Fruit fly (Drosophila melanogaster) whole organism, embryonic: ENCODE results near the gene Mad.
A peak's percentile ranks its signal among the peaks of the same experiment; 100 is the strongest.

Source experiments
- CG10431 ChIP-seq: fragments of 200-800 bp; sonication (Bioruptor generic); optimal IDR thresholded peaks from 3 replicates; lab custom pipeline; 2018; ENCODE audit warnings: missing biosample characterization, mild to moderate bottlenecking, missing genetic modification characterization
- CG12219 ChIP-seq: fragments of 200-800 bp; sonication (Bioruptor generic); optimal IDR thresholded peaks from 3 replicates; lab custom pipeline; 2018; ENCODE audit warnings: missing biosample characterization, mild to moderate bottlenecking, missing genetic modification characterization
- CG14965 ChIP-seq: fragments of 200-800 bp; sonication (Bioruptor generic); optimal IDR thresholded peaks from 2 replicates; lab custom pipeline; 2016; ENCODE audit warnings: missing biosample characterization, missing genetic modification characterization, borderline replicate concordance
- CG15479 ChIP-seq: fragments of 200-800 bp; sonication (Bioruptor generic); optimal IDR thresholded peaks from 3 replicates; lab custom pipeline; 2019; ENCODE audit warnings: missing biosample characterization, mild to moderate bottlenecking, missing genetic modification characterization, moderate library complexity
- CG15601 ChIP-seq: fragments of 200-800 bp; sonication (Bioruptor generic); optimal IDR thresholded peaks from 3 replicates; lab custom pipeline; 2019; ENCODE audit warnings: missing biosample characterization, mild to moderate bottlenecking, missing genetic modification characterization, moderate library complexity
- CG16813 ChIP-seq: fragments of 200-800 bp; sonication (Bioruptor generic); IDR thresholded peaks from 3 replicates; pipeline ENCODE4 v1.3.6; 2022; ENCODE audit warnings: missing biosample characterization, missing genetic modification characterization; ENCODE audit not compliant: partially characterized antibody
- CG18262 ChIP-seq: fragments of 200-800 bp; optimal IDR thresholded peaks from 3 replicates; lab custom pipeline; 2019; ENCODE audit warnings: missing biosample characterization, mild to moderate bottlenecking, missing genetic modification characterization, moderate library complexity
- CG30020 ChIP-seq: fragments of 200-800 bp; optimal IDR thresholded peaks from 2 replicates; lab custom pipeline; 2019; ENCODE audit warnings: missing biosample characterization, mild to moderate bottlenecking, missing genetic modification characterization, moderate library complexity
- CG30403 ChIP-seq: fragments of 200-800 bp; sonication (Bioruptor generic); optimal IDR thresholded peaks from 3 replicates; lab custom pipeline; 2016; ENCODE audit warnings: missing biosample characterization, missing genetic modification characterization
- CG3065 ChIP-seq: fragments of 200-800 bp; sonication (Bioruptor generic); optimal IDR thresholded peaks from 2 replicates; lab custom pipeline; 2016; ENCODE audit warnings: missing biosample characterization, missing genetic modification characterization
- CG31388 ChIP-seq: fragments of 200-800 bp; sonication (Bioruptor generic); optimal IDR thresholded peaks from 2 replicates; lab custom pipeline; 2016; ENCODE audit warnings: missing biosample characterization, missing genetic modification characterization
- CG4282 ChIP-seq: fragments of 200-800 bp; sonication (Bioruptor generic); optimal IDR thresholded peaks from 2 replicates; lab custom pipeline; 2016; ENCODE audit warnings: missing biosample characterization, missing genetic modification characterization
- CG5953 ChIP-seq: fragments of 200-800 bp; sonication (Bioruptor generic); IDR thresholded peaks from 2 replicates; pipeline ENCODE4 v1.3.6; 2022; ENCODE audit warnings: missing biosample characterization, missing genetic modification characterization
- CG6254 ChIP-seq: fragments of 200-800 bp; sonication (Bioruptor generic); optimal IDR thresholded peaks from 3 replicates; lab custom pipeline; 2017; ENCODE audit warnings: mild to moderate bottlenecking, missing biosample characterization, missing genetic modification reagents, missing genetic modification characterization
- CG6791 ChIP-seq: fragments of 200-800 bp; sonication (Bioruptor generic); IDR thresholded peaks from 3 replicates; pipeline ENCODE4 v1.3.6; 2022; ENCODE audit warnings: missing biosample characterization, missing genetic modification characterization; ENCODE audit not compliant: partially characterized antibody
- CG7556 ChIP-seq: fragments of 200-800 bp; sonication (Bioruptor generic); optimal IDR thresholded peaks from 2 replicates; lab custom pipeline; 2017; ENCODE audit warnings: missing biosample characterization, mild to moderate bottlenecking, missing genetic modification characterization
- CG7928 ChIP-seq: fragments of 200-800 bp; sonication (Bioruptor generic); optimal IDR thresholded peaks from 2 replicates; lab custom pipeline; 2017; ENCODE audit warnings: missing biosample characterization, mild to moderate bottlenecking, missing genetic modification characterization
- D19A ChIP-seq: fragments of 200-800 bp; optimal IDR thresholded peaks from 3 replicates; lab custom pipeline; 2019; ENCODE audit warnings: missing biosample characterization, mild to moderate bottlenecking, missing genetic modification characterization, moderate library complexity
- ERR ChIP-seq: fragments of 200-800 bp; sonication (Bioruptor generic); optimal IDR thresholded peaks from 2 replicates; lab custom pipeline; 2016; ENCODE audit warnings: missing biosample characterization, missing genetic modification characterization
- HLH54F ChIP-seq: fragments of 200-800 bp; sonication (Bioruptor generic); optimal IDR thresholded peaks from 3 replicates; lab custom pipeline; 2016; ENCODE audit warnings: missing biosample characterization, missing genetic modification characterization
- Hmx ChIP-seq: fragments of 200-800 bp; sonication (Bioruptor generic); optimal IDR thresholded peaks from 2 replicates; lab custom pipeline; 2016; ENCODE audit warnings: missing biosample characterization, missing genetic modification characterization
- Hr51 ChIP-seq, 2 experiments: fragments of 200-800 bp; sonication (Bioruptor generic); optimal IDR thresholded peaks; 2 replicates in 1 of 2; 3 replicates in 1 of 2; lab custom pipeline; 2016 to 2018; ENCODE audit warnings: missing biosample characterization in 2 of 2, missing genetic modification characterization in 2 of 2, mild to moderate bottlenecking in 1 of 2, moderate library complexity in 1 of 2
- Lhr ChIP-seq: fragments of 200-800 bp; sonication (Bioruptor generic); optimal IDR thresholded peaks from 3 replicates; lab custom pipeline; 2017; ENCODE audit warnings: mild to moderate bottlenecking, missing biosample characterization, missing genetic modification reagents, missing genetic modification characterization
- Neu2 ChIP-seq: fragments of 200-800 bp; sonication (Bioruptor generic); optimal IDR thresholded peaks from 3 replicates; lab custom pipeline; 2016; ENCODE audit warnings: missing biosample characterization, missing genetic modification characterization, borderline replicate concordance
- Sry-δ ChIP-seq: fragments of 200-800 bp; sonication (Bioruptor generic); optimal IDR thresholded peaks from 2 replicates; lab custom pipeline; 2016; ENCODE audit warnings: missing biosample characterization, missing genetic modification characterization
- Tbp ChIP-seq: fragments of >200 bp; optimal IDR thresholded peaks from 2 replicates; lab custom pipeline; 2018; ENCODE audit warnings: missing biosample characterization, missing genetic modification characterization
- aop ChIP-seq: fragments of 200-800 bp; sonication (Bioruptor generic); IDR thresholded peaks from 2 replicates; pipeline ENCODE4 v1.3.6; 2022; ENCODE audit warnings: missing biosample characterization, missing genetic modification characterization
- cg ChIP-seq: fragments of 200-800 bp; sonication (Bioruptor generic); optimal IDR thresholded peaks from 3 replicates; lab custom pipeline; 2019; ENCODE audit warnings: missing biosample characterization, mild to moderate bottlenecking, missing genetic modification characterization, moderate library complexity
- croc ChIP-seq: fragments of 200-800 bp; sonication (Bioruptor generic); conservative IDR thresholded peaks from 3 replicates; pipeline ENCODE4 v1.3.6; 2022; ENCODE audit warnings: missing biosample characterization, missing genetic modification characterization
- cwo ChIP-seq: fragments of 200-800 bp; sonication (Bioruptor generic); optimal IDR thresholded peaks from 3 replicates; lab custom pipeline; 2017; ENCODE audit warnings: missing biosample characterization, missing genetic modification characterization, mild to moderate bottlenecking, moderate library complexity, missing genetic modification reagents
- dm ChIP-seq: fragments of 200-800 bp; sonication (Bioruptor generic); optimal IDR thresholded peaks from 3 replicates; lab custom pipeline; 2016; ENCODE audit warnings: missing biosample characterization, missing genetic modification characterization
- dmrt11E ChIP-seq: fragments of 200-800 bp; sonication (Bioruptor generic); optimal IDR thresholded peaks from 3 replicates; lab custom pipeline; 2018; ENCODE audit warnings: missing biosample characterization, mild to moderate bottlenecking, missing genetic modification characterization, moderate library complexity
- dmrt99B ChIP-seq: fragments of 200-800 bp; sonication (Bioruptor generic); optimal IDR thresholded peaks from 2 replicates; lab custom pipeline; 2018; ENCODE audit warnings: missing biosample characterization, mild to moderate bottlenecking, missing genetic modification characterization, moderate library complexity
- esg ChIP-seq: fragments of 200-800 bp; sonication (Bioruptor generic); conservative IDR thresholded peaks from 2 replicates; pipeline ENCODE4 v1.3.6; 2022; ENCODE audit warnings: missing biosample characterization, missing genetic modification characterization
- exex ChIP-seq: fragments of 200-800 bp; sonication (Bioruptor generic); optimal IDR thresholded peaks from 4 replicates; lab custom pipeline; 2018; ENCODE audit warnings: missing biosample characterization, mild to moderate bottlenecking, missing genetic modification characterization, moderate library complexity
- gce ChIP-seq: fragments of 200-800 bp; sonication (Bioruptor generic); IDR thresholded peaks from 3 replicates; pipeline ENCODE4 v1.3.6; 2022; ENCODE audit warnings: missing biosample characterization, missing genetic modification characterization
- grn ChIP-seq: fragments of 200-800 bp; sonication (Bioruptor generic); optimal IDR thresholded peaks from 3 replicates; lab custom pipeline; 2017; ENCODE audit warnings: missing biosample characterization, missing genetic modification characterization
- kni ChIP-seq: fragments of 200-800 bp; sonication (Bioruptor generic); optimal IDR thresholded peaks from 3 replicates; lab custom pipeline; 2017; ENCODE audit warnings: mild to moderate bottlenecking, missing biosample characterization, missing genetic modification reagents, missing genetic modification characterization
- nerfin-1 ChIP-seq: fragments of 200-800 bp; sonication (Bioruptor generic); optimal IDR thresholded peaks from 3 replicates; lab custom pipeline; 2019; ENCODE audit warnings: missing biosample characterization, mild to moderate bottlenecking, missing genetic modification characterization, moderate library complexity
- pan ChIP-seq, 4 experiments: fragments of >200 bp in 3 of 4; fragments of 200-800 bp in 1 of 4; sonication (Bioruptor generic) in 1 of 4; optimal IDR thresholded peaks in 3 of 4; IDR thresholded peaks in 1 of 4; 2 replicates each; pipeline versions ENCODE4 v1.3.6 to Lab custom; 2017 to 2022; ENCODE audit warnings: missing biosample characterization in 2 of 4, missing genetic modification characterization in 2 of 4, mixed read lengths in 1 of 4
- peb ChIP-seq: fragments of 200-800 bp; sonication (Bioruptor generic); IDR thresholded peaks from 2 replicates; pipeline ENCODE4 v1.3.6; 2022; ENCODE audit warnings: missing biosample characterization, missing genetic modification characterization
- row ChIP-seq: fragments of 200-800 bp; sonication (Bioruptor generic); IDR thresholded peaks from 3 replicates; pipeline ENCODE4 v1.3.6; 2022; ENCODE audit warnings: missing biosample characterization, missing genetic modification characterization
- scrt ChIP-seq: fragments of 200-800 bp; sonication (Bioruptor generic); optimal IDR thresholded peaks from 2 replicates; lab custom pipeline; 2018; ENCODE audit warnings: missing biosample characterization, mild to moderate bottlenecking, missing genetic modification characterization, moderate library complexity
- sens-2 ChIP-seq: fragments of 200-800 bp; sonication (Bioruptor generic); IDR thresholded peaks from 2 replicates; pipeline ENCODE4 v1.3.6; 2022; ENCODE audit warnings: missing biosample characterization, missing genetic modification characterization
- so ChIP-seq: fragments of 200-800 bp; sonication (Bioruptor generic); IDR thresholded peaks from 3 replicates; pipeline ENCODE4 v1.3.6; 2022; ENCODE audit warnings: missing biosample characterization, missing genetic modification characterization
- tin ChIP-seq: fragments of 200-800 bp; sonication (Bioruptor generic); optimal IDR thresholded peaks from 3 replicates; lab custom pipeline; 2016; ENCODE audit warnings: missing biosample characterization, missing genetic modification characterization
- trem ChIP-seq: fragments of 200-800 bp; optimal IDR thresholded peaks from 3 replicates; lab custom pipeline; 2019; ENCODE audit warnings: missing biosample characterization, mild to moderate bottlenecking, missing genetic modification characterization, moderate library complexity
- zf30C ChIP-seq: fragments of 200-800 bp; sonication (Bioruptor generic); optimal IDR thresholded peaks from 3 replicates; lab custom pipeline; 2018; ENCODE audit warnings: missing biosample characterization, mild to moderate bottlenecking, missing genetic modification characterization

Gene Mad

DNA sequence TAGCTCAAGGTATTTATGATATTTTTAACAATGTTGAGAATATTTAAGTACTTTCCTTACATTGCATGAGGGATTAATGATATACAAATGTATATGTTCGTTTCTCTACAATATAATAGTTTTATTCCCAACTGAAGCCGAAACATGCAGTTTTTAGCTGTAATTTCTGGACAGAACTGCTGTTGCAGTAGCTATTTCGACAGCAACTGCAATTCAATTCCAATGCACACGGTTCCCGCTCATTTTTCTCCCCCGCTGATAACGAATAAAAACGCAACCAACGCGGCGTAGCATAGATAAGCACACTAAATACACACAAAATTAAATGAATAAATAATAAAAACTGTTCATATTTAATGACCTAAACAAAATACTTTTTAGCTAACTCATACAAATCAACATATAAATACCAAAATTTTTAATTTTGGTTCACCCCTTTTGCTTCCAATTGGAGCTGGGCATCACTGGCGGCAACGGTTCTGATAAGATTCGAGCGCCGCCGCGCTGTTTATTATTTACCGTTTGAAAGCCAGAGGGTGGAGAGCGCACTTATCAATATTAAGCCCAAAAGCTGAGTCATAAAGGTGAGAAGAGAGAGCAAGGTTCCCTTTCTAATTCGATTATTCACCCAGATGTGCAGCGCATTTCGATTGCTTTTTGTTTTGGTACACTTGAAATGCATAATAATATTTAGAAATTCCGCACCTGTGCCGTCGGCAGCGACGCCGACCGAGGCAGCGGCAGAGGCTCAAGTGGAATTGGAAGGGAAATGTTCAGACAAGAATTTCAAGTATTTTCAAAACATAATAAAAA is 977 bp downstream of the Mad start (continued):
- no peak for TF ChIP-seq CG14965 (GFP tag; lab: Kevin White, UChicago)
- no peak for TF ChIP-seq ERR (GFP tag; lab: Kevin White, UChicago)
- TF ChIP-seq grn (GFP tag; lab: Kevin White, UChicago) = no peak
- TF ChIP-seq croc = no peak
- no peak for TF ChIP-seq trem
- TF ChIP-seq tin (GFP tag; lab: Kevin White, UChicago) = no peak
- no peak for TF ChIP-seq peb (GFP tag; lab: Robert Waterston, UW)
- no peak for TF ChIP-seq Neu2 (GFP tag; lab: Kevin White, UChicago)
- TF ChIP-seq gce (GFP tag; lab: Robert Waterston, UW) = 0 out of 3 replicates have a peak, but pooled peaks have one; percentile 30
- TF ChIP-seq row (GFP tag; lab: Robert Waterston, UW) = peak; percentile 57
- no peak for TF ChIP-seq dm (GFP tag; lab: Kevin White, UChicago)
- TF ChIP-seq exex (tag; lab: Kevin White, UChicago) = peak; percentile 2
- TF ChIP-seq scrt (GFP tag; lab: Kevin White, UChicago) = no peak
- peak; percentile 36; the same call in 1 of the 3 replicates for TF ChIP-seq so (GFP tag; lab: Robert Waterston, UW)
- peak; percentile 15 for TF ChIP-seq dmrt11E
- TF ChIP-seq CG15601 (tag; lab: Kevin White, UChicago) = peak; percentile 19
- TF ChIP-seq CG7928 (GFP tag; lab: Kevin White, UChicago) = no peak
- TF ChIP-seq CG31388 (GFP tag; lab: Kevin White, UChicago) = no peak
- TF ChIP-seq CG7556 = peak; percentile 19
- TF ChIP-seq CG3065 (GFP tag; lab: Kevin White, UChicago) = no peak
- no peak for TF ChIP-seq CG5953 (GFP tag; lab: Robert Waterston, UW)
- TF ChIP-seq CG15479 (GFP tag; lab: Kevin White, UChicago) = no peak
- no peak for TF ChIP-seq dmrt99B
- TF ChIP-seq CG30020 (tag; lab: Kevin White, UChicago) = no peak
- TF ChIP-seq aop (GFP tag; lab: Robert Waterston, UW) = no peak
- no peak for TF ChIP-seq HLH54F (GFP tag; lab: Kevin White, UChicago)
- TF ChIP-seq D19A (tag; lab: Kevin White, UChicago) = peak; percentile 22
- TF ChIP-seq nerfin-1 (tag; lab: Kevin White, UChicago) = no peak
- TF ChIP-seq cg (GFP tag; lab: Kevin White, UChicago) = no peak
- no peak for TF ChIP-seq pan (optimal IDR thresholded peaks at IDR 0.05; lab: Kevin White, UChicago)
- no peak for TF ChIP-seq pan (GFP tag; optimal IDR thresholded peaks at IDR 0.05 in 1 of 2, IDR thresholded peaks at IDR 0.05 in 1 of 2)
- no peak for TF ChIP-seq Hmx (GFP tag; lab: Kevin White, UChicago)
- TF ChIP-seq CG16813 (GFP tag; lab: Robert Waterston, UW) = 0 out of 3 replicates have a peak, but pooled peaks have one; percentile 8
- TF ChIP-seq Lhr (GFP tag; lab: Kevin White, UChicago) = no peak
- TF ChIP-seq Hr51 (GFP tag; optimal IDR thresholded peaks at IDR 0.05; lab: Kevin White, UChicago) = no peak
- peak; percentile 27 for TF ChIP-seq CG6254 (GFP tag; lab: Kevin White, UChicago)
- TF ChIP-seq CG18262 (tag; lab: Kevin White, UChicago) = peak; percentile 46
- peak; percentile 45 for TF ChIP-seq kni (GFP tag; lab: Kevin White, UChicago)
- TF ChIP-seq CG4282 (GFP tag; lab: Kevin White, UChicago) = no peak
- no peak for TF ChIP-seq cwo (GFP tag; lab: Kevin White, UChicago)
- TF ChIP-seq CG30403 (GFP tag; lab: Kevin White, UChicago) = no peak
- no peak for TF ChIP-seq Tbp (GFP tag; lab: Kevin White, UChicago)
- no peak for TF ChIP-seq esg (GFP tag; lab: Robert Waterston, UW)
- no peak for TF ChIP-seq sens-2 (GFP tag; lab: Robert Waterston, UW)
- no peak for TF ChIP-seq CG6791 (GFP tag; lab: Robert Waterston, UW)
- no peak for TF ChIP-seq CG12219 (GFP tag; lab: Kevin White, UChicago)
- TF ChIP-seq CG10431 (GFP tag; lab: Kevin White, UChicago) = peak; percentile 16
- TF ChIP-seq Sry-δ = no peak
- no peak for TF ChIP-seq zf30C
